Worm (Caenorhabditis elegans): ENCODE data around the gene rpl-22.

The rpl-22 gene

ce11 chrII:5016977-5017585, 38.3 kb upstream of the rpl-22 start (continued):
- TF ChIP-seq nhr-77 (tag; optimal IDR thresholded peaks at IDR 0.05) (no peak), F26F4.8 (GFP tag; conservative IDR thresholded peaks at IDR 0.05) (no peak), skn-1 (tag; optimal IDR thresholded peaks at IDR 0.05) (no peak), snpc-1.2 (GFP tag; IDR thresholded peaks at IDR 0.05) (no peak), gei-8 (GFP tag; optimal IDR thresholded peaks at IDR 0.05) (no peak), F37D6.2 (tag; optimal IDR thresholded peaks at IDR 0.05) (peak; percentile 5), madf-9 (GFP tag; conservative IDR thresholded peaks at IDR 0.05) (0 out of 2 replicates have a peak, but pooled peaks have one; percentile 5), madf-5 (GFP tag; IDR thresholded peaks at IDR 0.05) (no peak), mdl-1 (tag; optimal IDR thresholded peaks at IDR 0.05) (peak; percentile 35 to 85), nhr-6 (tag; optimal IDR thresholded peaks at IDR 0.05) (peak; percentile 21), T26A8.4 (GFP tag; IDR thresholded peaks at IDR 0.05) (peak; percentile 49; the same call in 1 of the 2 replicates), lir-3 (tag; optimal IDR thresholded peaks at IDR 0.05) (no peak), nhr-10 (tag; optimal IDR thresholded peaks at IDR 0.05) (no peak), aha-1 (tag) (peak; percentile 97), dpl-1 (GFP tag; optimal IDR thresholded peaks at IDR 0.05) (peak; percentile 60), duxl-1 (tag; optimal IDR thresholded peaks at IDR 0.05; ENCODE audit: poor library complexity) (peak; percentile 12), mxl-3 (GFP tag; optimal IDR thresholded peaks at IDR 0.05) (peak; percentile 66), F10B5.3 (tag; optimal IDR thresholded peaks at IDR 0.05) (no peak)

ce11 chrII:5018578-5018977, 36.8 kb upstream of the rpl-22 start:
- TF ChIP-seq F10B5.3 (tag; optimal IDR thresholded peaks at IDR 0.05) (no peak), unc-62 (GFP tag; optimal IDR thresholded peaks at IDR 0.05 in 1 of 2) (peak in 1 of 2 experiments; percentile 77), unc-62 (tag; optimal IDR thresholded peaks at IDR 0.05) (no peak), zfp-2 (tag; optimal IDR thresholded peaks at IDR 0.05) (no peak), aha-1 (tag) (peak; percentile 24), nhr-11 (tag; optimal IDR thresholded peaks at IDR 0.05) (no peak)

ce11 chrII:5019389-5020108, 35.9 kb upstream of the rpl-22 start:
- TF ChIP-seq cey-2 (tag; optimal IDR thresholded peaks at IDR 0.05; ENCODE audit: borderline replicate concordance, insufficient read depth) (peak; percentile 32), sdz-12 (GFP tag; optimal IDR thresholded peaks at IDR 0.05) (no peak), lsy-2 (tag; optimal IDR thresholded peaks at IDR 0.05) (peak in 1 of 2 experiments; percentile 25), hlh-11 (tag; optimal IDR thresholded peaks at IDR 0.05) (peak; percentile 82), nhr-76 (tag; optimal IDR thresholded peaks at IDR 0.05) (peak; percentile 4), daf-16 (GFP tag; optimal IDR thresholded peaks at IDR 0.05) (no peak), daf-16 (tag; optimal IDR thresholded peaks at IDR 0.05) (peak; percentile 53), nhr-25 (tag; optimal IDR thresholded peaks at IDR 0.05; ENCODE audit: borderline replicate concordance, insufficient read depth) (peak; percentile 17), hlh-30 (tag; optimal IDR thresholded peaks at IDR 0.05; ENCODE audit: insufficient read depth) (peak; percentile 62), nhr-10 (tag; optimal IDR thresholded peaks at IDR 0.05) (peak; percentile 60), T20F7.1 (GFP tag; optimal IDR thresholded peaks at IDR 0.05) (peak; percentile 65), arid-1 (GFP tag; conservative IDR thresholded peaks at IDR 0.05) (no peak), lin-1 (GFP tag; IDR thresholded peaks at IDR 0.05) (peak; percentile 54; the same call in 1 of the 2 replicates), php-3 (GFP tag; IDR thresholded peaks at IDR 0.05) (peak; percentile 82), nhr-48 (tag; optimal IDR thresholded peaks at IDR 0.05) (peak; percentile 25), dmd-6 (GFP tag; IDR thresholded peaks at IDR 0.05) (peak; percentile 81), mep-1 (tag; optimal IDR thresholded peaks at IDR 0.05) (peak; percentile 42), dve-1 (tag; optimal IDR thresholded peaks at IDR 0.05; ENCODE audit: insufficient read depth) (peak; percentile 83), egl-27 (tag; optimal IDR thresholded peaks at IDR 0.05) (no peak), nhr-28 (tag; optimal IDR thresholded peaks at IDR 0.05) (peak; percentile 83), pqm-1 (tag; optimal IDR thresholded peaks at IDR 0.05) (peak; percentile 44), madf-5 (GFP tag; IDR thresholded peaks at IDR 0.05) (no peak), F10B5.3 (tag; optimal IDR thresholded peaks at IDR 0.05) (no peak), aha-1 (tag) (no peak), mdl-1 (tag; optimal IDR thresholded peaks at IDR 0.05) (peak in 1 of 2 experiments; percentile 42), mxl-3 (GFP tag; optimal IDR thresholded peaks at IDR 0.05) (peak; percentile 9), daf-8 (GFP tag; IDR thresholded peaks at IDR 0.05) (no peak), unc-62 (GFP tag; optimal IDR thresholded peaks at IDR 0.05 in 1 of 2) (peak in 1 of 2 experiments; percentile 88), unc-62 (tag; optimal IDR thresholded peaks at IDR 0.05) (no peak)
